Fruit fly (Drosophila melanogaster) whole organism, embryonic: Measurements from ENCODE around the gene CG43401.
A peak's percentile ranks its signal among the peaks of the same experiment; 100 is the strongest.

ENCODE experiments used
- CG1024 ChIP-seq: fragments of 200-800 bp; sonication (Bioruptor generic); IDR thresholded peaks from 2 replicates; pipeline ENCODE4 v1.3.6; 2022; ENCODE audit warnings: missing biosample characterization, missing genetic modification characterization
- CG10979 ChIP-seq: fragments of 200-800 bp; sonication (Bioruptor generic); optimal IDR thresholded peaks from 2 replicates; lab custom pipeline; 2018; ENCODE audit warnings: missing biosample characterization, mild to moderate bottlenecking, missing genetic modification characterization, moderate library complexity
- CG12104 ChIP-seq: fragments of 200-800 bp; sonication (Bioruptor generic); optimal IDR thresholded peaks from 3 replicates; lab custom pipeline; 2016; ENCODE audit warnings: missing biosample characterization, missing genetic modification characterization
- CG12236 ChIP-seq: fragments of 200-800 bp; sonication (Bioruptor generic); optimal IDR thresholded peaks from 2 replicates; lab custom pipeline; 2016; ENCODE audit warnings: missing biosample characterization, missing genetic modification characterization
- CG13287 ChIP-seq: fragments of 200-800 bp; sonication (Bioruptor generic); IDR thresholded peaks from 2 replicates; pipeline ENCODE4 v1.3.6; 2022; ENCODE audit warnings: missing biosample characterization, missing genetic modification characterization; ENCODE audit not compliant: partially characterized antibody
- CG13424 ChIP-seq: fragments of 200-800 bp; sonication (Bioruptor generic); optimal IDR thresholded peaks from 2 replicates; lab custom pipeline; 2019; ENCODE audit warnings: missing biosample characterization, mild to moderate bottlenecking, missing genetic modification characterization, moderate library complexity
- CG14710 ChIP-seq: fragments of 200-800 bp; sonication (Bioruptor generic); optimal IDR thresholded peaks from 3 replicates; lab custom pipeline; 2019; ENCODE audit warnings: missing biosample characterization, mild to moderate bottlenecking, missing genetic modification characterization, moderate library complexity
- CG15479 ChIP-seq: fragments of 200-800 bp; sonication (Bioruptor generic); optimal IDR thresholded peaks from 3 replicates; lab custom pipeline; 2019; ENCODE audit warnings: missing biosample characterization, mild to moderate bottlenecking, missing genetic modification characterization, moderate library complexity
- CG17385 ChIP-seq: fragments of 200-800 bp; sonication (Bioruptor generic); optimal IDR thresholded peaks from 3 replicates; lab custom pipeline; 2018; ENCODE audit warnings: missing biosample characterization, mild to moderate bottlenecking, missing genetic modification characterization
- CG2202 ChIP-seq: fragments of 200-800 bp; sonication (Bioruptor generic); optimal IDR thresholded peaks from 2 replicates; lab custom pipeline; 2018; ENCODE audit warnings: missing biosample characterization, mild to moderate bottlenecking, missing genetic modification characterization
- CG31365 ChIP-seq: fragments of 200-800 bp; sonication (Bioruptor generic); optimal IDR thresholded peaks from 2 replicates; lab custom pipeline; 2018; ENCODE audit warnings: missing biosample characterization, mild to moderate bottlenecking, missing genetic modification characterization
- CG32772 ChIP-seq: fragments of 200-800 bp; sonication (Bioruptor generic); IDR thresholded peaks from 2 replicates; pipeline ENCODE4 v1.3.6; 2022; ENCODE audit warnings: missing biosample characterization, missing genetic modification characterization
- CG3726 ChIP-seq: fragments of 200-800 bp; sonication (Bioruptor generic); IDR thresholded peaks from 3 replicates; pipeline ENCODE4, ENCODE4 v1.3.6; 2022; ENCODE audit warnings: missing biosample characterization, missing genetic modification characterization
- CG43689 ChIP-seq: fragments of 200-800 bp; sonication (Bioruptor generic); IDR thresholded peaks from 2 replicates; pipeline ENCODE4 v1.3.6; 2022; ENCODE audit warnings: missing biosample characterization, missing genetic modification characterization
- CG6765 ChIP-seq: fragments of 200-800 bp; sonication (Bioruptor generic); optimal IDR thresholded peaks from 3 replicates; lab custom pipeline; 2017; ENCODE audit warnings: missing biosample characterization, mild to moderate bottlenecking, missing genetic modification characterization
- CG8765 ChIP-seq: fragments of 200-800 bp; sonication (Bioruptor generic); IDR thresholded peaks from 2 replicates; pipeline ENCODE4 v1.3.6; 2022; ENCODE audit warnings: missing biosample characterization, missing genetic modification characterization
- CG9609 ChIP-seq: fragments of 200-800 bp; sonication (Bioruptor generic); optimal IDR thresholded peaks from 3 replicates; lab custom pipeline; 2016; ENCODE audit warnings: missing biosample characterization, missing genetic modification characterization
- CG9727 ChIP-seq: fragments of 200-800 bp; sonication (Bioruptor generic); optimal IDR thresholded peaks from 3 replicates; lab custom pipeline; 2017; ENCODE audit warnings: missing biosample characterization, mild to moderate bottlenecking, missing genetic modification characterization
- CG9797 ChIP-seq: fragments of 200-800 bp; sonication (Bioruptor generic); optimal IDR thresholded peaks from 3 replicates; lab custom pipeline; 2018; ENCODE audit warnings: missing biosample characterization, mild to moderate bottlenecking, missing genetic modification characterization
- Doc2 ChIP-seq: fragments of 200-800 bp; sonication (Bioruptor generic); IDR thresholded peaks from 2 replicates; pipeline ENCODE4 v1.3.6; 2022; ENCODE audit warnings: missing biosample characterization, missing genetic modification characterization
- Eip74EF ChIP-seq, 2 experiments: fragments of 200-800 bp in 1 of 2; fragments of >200 bp in 1 of 2; sonication (Bioruptor generic) in 1 of 2; optimal IDR thresholded peaks; 2 replicates each; lab custom pipeline; 2017 to 2019; ENCODE audit warnings: missing biosample characterization in 2 of 2, missing genetic modification characterization in 2 of 2, mild to moderate bottlenecking in 1 of 2, moderate library complexity in 1 of 2
- Elba2 ChIP-seq: fragments of 200-800 bp; sonication (Bioruptor generic); optimal IDR thresholded peaks from 3 replicates; lab custom pipeline; 2016; ENCODE audit warnings: missing biosample characterization, missing genetic modification characterization
- Fer2 ChIP-seq: fragments of 200-800 bp; sonication (Bioruptor generic); optimal IDR thresholded peaks from 2 replicates; lab custom pipeline; 2018; ENCODE audit warnings: missing biosample characterization, mild to moderate bottlenecking, missing genetic modification characterization, moderate library complexity
- Gsc ChIP-seq: fragments of 200-800 bp; sonication (Bioruptor generic); IDR thresholded peaks from 2 replicates; pipeline ENCODE4 v1.3.6; 2022; ENCODE audit warnings: missing biosample characterization, missing genetic modification characterization
- Gug ChIP-seq: fragments of 200-800 bp; sonication (Bioruptor generic); IDR thresholded peaks from 4 replicates; pipeline ENCODE4 v1.3.6; 2022; ENCODE audit warnings: missing biosample characterization, missing genetic modification characterization
- Hsf ChIP-seq: fragments of 200-800 bp; sonication (Bioruptor generic); optimal IDR thresholded peaks from 3 replicates; lab custom pipeline; 2016; ENCODE audit warnings: missing biosample characterization, missing genetic modification characterization
- Kr ChIP-seq: fragments of 200-800 bp; sonication (Bioruptor generic); optimal IDR thresholded peaks from 2 replicates; lab custom pipeline; 2017; ENCODE audit warnings: missing biosample characterization, mild to moderate bottlenecking, missing genetic modification characterization
- Lhr ChIP-seq: fragments of 200-800 bp; sonication (Bioruptor generic); optimal IDR thresholded peaks from 3 replicates; lab custom pipeline; 2017; ENCODE audit warnings: mild to moderate bottlenecking, missing biosample characterization, missing genetic modification reagents, missing genetic modification characterization
- NFAT ChIP-seq: fragments of 200-800 bp; sonication (Bioruptor generic); IDR thresholded peaks from 2 replicates; pipeline ENCODE4 v1.3.6; 2022; ENCODE audit warnings: missing biosample characterization, missing genetic modification characterization
- Nf-YA ChIP-seq: fragments of 200-800 bp; sonication (Bioruptor generic); IDR thresholded peaks from 2 replicates; pipeline ENCODE4 v1.3.6; 2022; ENCODE audit warnings: missing biosample characterization, missing genetic modification characterization
- Nf-YB ChIP-seq: fragments of 200-800 bp; sonication (Bioruptor generic); optimal IDR thresholded peaks from 3 replicates; lab custom pipeline; 2019; ENCODE audit warnings: missing biosample characterization, mild to moderate bottlenecking, missing genetic modification characterization, moderate library complexity
- Opbp ChIP-seq: fragments of 200-800 bp; sonication (Bioruptor generic); IDR thresholded peaks from 3 replicates; pipeline ENCODE4 v1.3.6; 2022; ENCODE audit warnings: missing biosample characterization, missing genetic modification characterization; ENCODE audit not compliant: partially characterized antibody
- Optix ChIP-seq: fragments of 200-800 bp; sonication (Bioruptor generic); IDR thresholded peaks from 3 replicates; pipeline ENCODE4 v1.3.6; 2022; ENCODE audit warnings: missing biosample characterization, missing genetic modification characterization
- Poxn ChIP-seq: fragments of 200-800 bp; sonication (Bioruptor generic); IDR thresholded peaks from 2 replicates; pipeline ENCODE4 v1.3.6; 2022; ENCODE audit warnings: missing biosample characterization, missing genetic modification characterization
- amos ChIP-seq: fragments of 200-800 bp; sonication (Bioruptor generic); IDR thresholded peaks from 2 replicates; pipeline ENCODE4 v1.3.6; 2022; ENCODE audit warnings: missing biosample characterization, missing genetic modification characterization; ENCODE audit not compliant: partially characterized antibody
- da ChIP-seq: fragments of 200-800 bp; sonication (Bioruptor generic); optimal IDR thresholded peaks from 2 replicates; lab custom pipeline; 2016; ENCODE audit warnings: missing biosample characterization, missing genetic modification characterization
- dmrt99B ChIP-seq: fragments of 200-800 bp; sonication (Bioruptor generic); optimal IDR thresholded peaks from 2 replicates; lab custom pipeline; 2018; ENCODE audit warnings: missing biosample characterization, mild to moderate bottlenecking, missing genetic modification characterization, moderate library complexity
- eyg ChIP-seq: fragments of 200-800 bp; sonication (Bioruptor generic); optimal IDR thresholded peaks from 3 replicates; lab custom pipeline; 2016; ENCODE audit warnings: missing biosample characterization, missing genetic modification characterization
- gce ChIP-seq: fragments of 200-800 bp; sonication (Bioruptor generic); IDR thresholded peaks from 3 replicates; pipeline ENCODE4 v1.3.6; 2022; ENCODE audit warnings: missing biosample characterization, missing genetic modification characterization
- gcm ChIP-seq: fragments of 200-800 bp; sonication (Bioruptor generic); optimal IDR thresholded peaks from 2 replicates; lab custom pipeline; 2019; ENCODE audit warnings: missing biosample characterization, mild to moderate bottlenecking, missing genetic modification characterization, moderate library complexity
- lmd ChIP-seq: fragments of 200-800 bp; sonication (Bioruptor generic); IDR thresholded peaks from 2 replicates; pipeline ENCODE4 v1.3.6; 2022; ENCODE audit warnings: missing biosample characterization, missing genetic modification characterization
- lola ChIP-seq, 3 experiments: fragments of >200 bp in 2 of 3; fragments of 200-800 bp in 1 of 3; sonication (Bioruptor generic) in 1 of 3; optimal IDR thresholded peaks; 2 replicates each; lab custom pipeline; 2017 to 2019; ENCODE audit warnings: missing biosample characterization in 3 of 3, missing genetic modification characterization in 3 of 3, mild to moderate bottlenecking in 1 of 3, moderate library complexity in 1 of 3
- lov ChIP-seq, 2 experiments: fragments of 200-800 bp in 1 of 2; fragments of >200 bp in 1 of 2; sonication (Bioruptor generic) in 1 of 2; IDR thresholded peaks in 1 of 2; optimal IDR thresholded peaks in 1 of 2; 2 replicates in 1 of 2; 3 replicates in 1 of 2; pipeline versions ENCODE4 v1.3.6 to Lab custom; 2017 to 2022; ENCODE audit warnings: missing biosample characterization in 1 of 2, missing genetic modification characterization in 1 of 2
- maf-S ChIP-seq: fragments of 200-800 bp; sonication (Bioruptor generic); optimal IDR thresholded peaks from 2 replicates; lab custom pipeline; 2016; ENCODE audit warnings: missing biosample characterization, missing genetic modification characterization
- nmo ChIP-seq: fragments of 200-800 bp; sonication (Bioruptor generic); optimal IDR thresholded peaks from 2 replicates; lab custom pipeline; 2018; ENCODE audit warnings: missing biosample characterization, mild to moderate bottlenecking, missing genetic modification characterization, moderate library complexity
- pros ChIP-seq: fragments of 200-800 bp; sonication (Bioruptor generic); optimal IDR thresholded peaks from 3 replicates; lab custom pipeline; 2019; ENCODE audit warnings: missing biosample characterization, mild to moderate bottlenecking, missing genetic modification characterization, moderate library complexity
- pum ChIP-seq: fragments of 200-800 bp; sonication (Bioruptor generic); optimal IDR thresholded peaks from 2 replicates; lab custom pipeline; 2016; ENCODE audit warnings: missing biosample characterization, missing genetic modification characterization
- ssp ChIP-seq: fragments of 200-800 bp; sonication (Bioruptor generic); IDR thresholded peaks from 2 replicates; pipeline ENCODE4 v1.3.6; 2022; ENCODE audit warnings: missing biosample characterization, missing genetic modification characterization
- stc ChIP-seq: fragments of 200-800 bp; sonication (Bioruptor generic); IDR thresholded peaks from 2 replicates; pipeline ENCODE4 v1.3.6; 2022; ENCODE audit warnings: missing biosample characterization, missing genetic modification characterization
- wek ChIP-seq: fragments of 200-800 bp; sonication (Bioruptor generic); optimal IDR thresholded peaks from 3 replicates; lab custom pipeline; 2018; ENCODE audit warnings: missing biosample characterization, mild to moderate bottlenecking, missing genetic modification characterization, moderate library complexity

Gene CG43401

dm6 chr2L:1433732-1434131, 5.5 kb downstream of the CG43401 start (continued):
- TF ChIP-seq gcm (GFP tag; lab: Kevin White, UChicago) = peak; percentile 89
- TF ChIP-seq CG3726 = peak; percentile 87
- TF ChIP-seq CG9727 (GFP tag; lab: Kevin White, UChicago) = no peak
- peak; percentile 94 for TF ChIP-seq Gug (GFP tag; lab: Robert Waterston, UW)
- TF ChIP-seq CG6765 (GFP tag; lab: Kevin White, UChicago) = peak; percentile 58
- no peak for TF ChIP-seq CG15479 (GFP tag; lab: Kevin White, UChicago)
- peak; percentile 38 for TF ChIP-seq Lhr (GFP tag; lab: Kevin White, UChicago)
- no peak for TF ChIP-seq pros (GFP tag; lab: Kevin White, UChicago)
- TF ChIP-seq CG43689 = peak; percentile 76
- peak; percentile 94 for TF ChIP-seq stc
- TF ChIP-seq CG8765 (GFP tag; lab: Robert Waterston, UW) = peak; percentile 88
- TF ChIP-seq CG13424 (tag; lab: Kevin White, UChicago) = peak; percentile 15
- no peak for TF ChIP-seq Nf-YB (GFP tag; lab: Kevin White, UChicago)
- TF ChIP-seq CG31365 (tag; lab: Kevin White, UChicago) = peak; percentile 80
- peak; percentile 95 for TF ChIP-seq CG32772 (GFP tag; lab: Robert Waterston, UW)
- TF ChIP-seq CG12104 (GFP tag; lab: Kevin White, UChicago) = no peak
- TF ChIP-seq lola (GFP tag; optimal IDR thresholded peaks at IDR 0.05; lab: Kevin White, UChicago) = no peak
- TF ChIP-seq Gsc = peak; percentile 94
- peak; percentile 72 for TF ChIP-seq NFAT (GFP tag; lab: Robert Waterston, UW)
- TF ChIP-seq Doc2 = peak; percentile 67
- TF ChIP-seq Elba2 = no peak
- peak; percentile 87 for TF ChIP-seq CG17385 (GFP tag; lab: Kevin White, UChicago)
- peak; percentile 87 for TF ChIP-seq CG14710 (tag; lab: Kevin White, UChicago)
- no peak for TF ChIP-seq nmo (GFP tag; lab: Kevin White, UChicago)
- TF ChIP-seq Eip74EF (GFP tag; optimal IDR thresholded peaks at IDR 0.05; lab: Kevin White, UChicago) = no peak
- no peak for TF ChIP-seq lov (optimal IDR thresholded peaks at IDR 0.05; lab: Kevin White, UChicago)
- TF ChIP-seq lov (GFP tag; IDR thresholded peaks at IDR 0.05; lab: Robert Waterston, UW) = peak; percentile 94
- peak; percentile 93 for TF ChIP-seq gce (GFP tag; lab: Robert Waterston, UW)
- no peak for TF ChIP-seq da (GFP tag; lab: Kevin White, UChicago)
- no peak for TF ChIP-seq ssp (GFP tag; lab: Robert Waterston, UW)
- no peak for TF ChIP-seq Opbp
- no peak for TF ChIP-seq maf-S
- peak; percentile 90 for TF ChIP-seq CG10979 (tag; lab: Kevin White, UChicago)
- peak; percentile 57; the same call in 1 of the 2 replicates for TF ChIP-seq CG1024 (GFP tag; lab: Robert Waterston, UW)
- TF ChIP-seq wek (GFP tag; lab: Kevin White, UChicago) = no peak
- TF ChIP-seq amos = no peak
- TF ChIP-seq eyg (GFP tag; lab: Kevin White, UChicago) = peak; percentile 16
- no peak for TF ChIP-seq Nf-YA (GFP tag; lab: Robert Waterston, UW)
- TF ChIP-seq CG9797 (GFP tag; lab: Kevin White, UChicago) = peak; percentile 16
- no peak for TF ChIP-seq lmd
- TF ChIP-seq Hsf (GFP tag; lab: Kevin White, UChicago) = peak; percentile 94
- TF ChIP-seq CG13287 = no peak
- peak; percentile 78 for TF ChIP-seq CG12236 (GFP tag; lab: Kevin White, UChicago)
- TF ChIP-seq Kr (GFP tag; lab: Kevin White, UChicago) = no peak
- TF ChIP-seq Fer2 (tag; lab: Kevin White, UChicago) = peak; percentile 66
- peak; percentile 47 for TF ChIP-seq pum (GFP tag; lab: Kevin White, UChicago)
- peak; percentile 90 for TF ChIP-seq Optix
- TF ChIP-seq CG2202 (tag; lab: Kevin White, UChicago) = peak; percentile 75
- peak; percentile 94 for TF ChIP-seq dmrt99B
- TF ChIP-seq CG9609 (GFP tag; lab: Kevin White, UChicago) = peak; percentile 94
- no peak for TF ChIP-seq Poxn (GFP tag; lab: Robert Waterston, UW)
